Fruit fly (Drosophila melanogaster) S2 (cell line): ENCODE measurements around the gene CG11983.

Experiments
- CG8478 ChIP-seq: fragments of >200 bp; optimal IDR thresholded peaks from 2 replicates; lab custom pipeline; 2018
- CTCF ChIP-seq, 2 experiments: fragments of >200 bp; optimal IDR thresholded peaks; 2 replicates each; lab custom pipeline; 2018

- TF ChIP-seq CG8478 (lab: Kevin White, UChicago) (no peak), CTCF (optimal IDR thresholded peaks at IDR 0.05; lab: Kevin White, UChicago) (no peak)
Measured at dm6 chr3R:8969926-8970306, 38.2 kb upstream of the CG11983 start.
